Worm (Caenorhabditis elegans): ENCODE measurements around the gene C05E4.15.

C05E4.15 gene

DNA sequence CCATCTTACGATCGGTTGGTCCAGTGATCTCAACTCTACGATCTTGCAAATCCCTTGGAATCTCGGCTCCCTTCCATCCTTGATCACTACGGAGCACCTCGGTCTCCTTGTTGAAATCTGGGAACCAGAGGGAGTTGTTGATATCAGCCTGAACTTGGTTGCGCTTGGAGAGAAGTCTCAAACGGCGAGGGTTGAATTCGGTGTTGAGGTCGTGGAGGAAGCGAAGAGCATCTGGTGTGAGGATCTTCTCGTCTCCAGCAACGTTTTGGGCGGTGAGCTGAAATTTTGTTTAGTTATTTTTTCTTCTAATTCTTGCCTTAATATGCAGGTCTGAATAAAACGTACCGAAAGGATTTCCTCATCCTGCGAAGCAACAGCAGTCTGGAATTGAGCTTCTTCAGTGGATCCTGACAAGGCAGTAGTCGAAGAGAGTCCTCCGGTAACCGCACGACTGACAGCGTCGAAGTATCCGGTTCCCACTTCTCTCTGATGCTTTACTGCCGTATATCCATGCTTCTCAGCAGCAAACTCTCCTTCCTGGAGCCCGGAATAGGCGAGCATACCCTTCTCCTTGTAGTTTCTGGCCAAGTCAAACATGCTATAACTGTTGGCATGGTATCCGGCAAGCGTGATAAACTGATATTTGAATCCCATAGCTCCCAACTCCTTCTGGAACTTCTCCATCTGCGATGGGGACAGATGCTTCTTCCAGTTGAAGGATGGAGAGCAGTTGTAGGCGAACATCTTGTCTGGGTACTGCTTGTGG is 35.1 kb downstream of the C05E4.15 start (continued):
- TF ChIP-seq lsy-27 (tag; optimal IDR thresholded peaks at IDR 0.05; ENCODE audit: borderline replicate concordance, insufficient read depth) (no peak), cebp-1 (GFP tag; IDR thresholded peaks at IDR 0.05) (no peak), cebp-1 (tag; optimal IDR thresholded peaks at IDR 0.05) (no peak), dox-1 (GFP tag; IDR thresholded peaks at IDR 0.05) (no peak), somi-1 (GFP tag; optimal IDR thresholded peaks at IDR 0.05) (no peak), him-1 (tag; optimal IDR thresholded peaks at IDR 0.05) (no peak), mel-28 (tag; optimal IDR thresholded peaks at IDR 0.05; ENCODE audit: borderline replicate concordance) (no peak), Y53G8AR.9 (GFP tag; conservative IDR thresholded peaks at IDR 0.05) (peak; percentile 64), F23B12.7 (tag; optimal IDR thresholded peaks at IDR 0.05; ENCODE audit: insufficient read depth) (no peak), zfh-2 (GFP tag; conservative IDR thresholded peaks at IDR 0.05) (0 out of 2 replicates have a peak, but pooled peaks have one; percentile 27), ama-1 (optimal IDR thresholded peaks at IDR 0.05) (peak; percentile 86), ama-1 (GFP tag; optimal IDR thresholded peaks at IDR 0.05) (no peak), snpc-1.1 (tag; optimal IDR thresholded peaks at IDR 0.05; ENCODE audit: insufficient read depth) (no peak), F33H1.4 (GFP tag; IDR thresholded peaks at IDR 0.05) (no peak), hsf-1 (GFP tag; IDR thresholded peaks at IDR 0.05) (no peak), lin-54 (GFP tag; optimal IDR thresholded peaks at IDR 0.05) (no peak), egl-18 (GFP tag; IDR thresholded peaks at IDR 0.05) (no peak; the same call in 1 of the 2 replicates), hlh-26 (GFP tag; conservative IDR thresholded peaks at IDR 0.05) (no peak), K11D2.4 (GFP tag; IDR thresholded peaks at IDR 0.05) (no peak), F52B5.7 (tag; optimal IDR thresholded peaks at IDR 0.05) (no peak), C17E4.6 (GFP tag; IDR thresholded peaks at IDR 0.05) (no peak), D2030.7 (GFP tag; IDR thresholded peaks at IDR 0.05) (no peak), mcd-1 (GFP tag; IDR thresholded peaks at IDR 0.05) (no peak), bed-2 (GFP tag; IDR thresholded peaks at IDR 0.05) (0 out of 2 replicates have a peak, but pooled peaks have one; percentile 6), ztf-6 (GFP tag; IDR thresholded peaks at IDR 0.05) (no peak), C06A6.2 (GFP tag; conservative IDR thresholded peaks at IDR 0.05) (no peak), nhr-27 (tag; optimal IDR thresholded peaks at IDR 0.05) (no peak), rcor-1 (GFP tag; IDR thresholded peaks at IDR 0.05) (no peak), die-1 (tag; optimal IDR thresholded peaks at IDR 0.05) (peak; percentile 31), cebp-2 (GFP tag; IDR thresholded peaks at IDR 0.05) (no peak), ets-4 (GFP tag; optimal IDR thresholded peaks at IDR 0.05) (no peak), ztf-26 (tag; optimal IDR thresholded peaks at IDR 0.05) (no peak), snpc-1.3 (tag; optimal IDR thresholded peaks at IDR 0.05; ENCODE audit: insufficient read depth) (no peak), efl-1 (GFP tag; optimal IDR thresholded peaks at IDR 0.05) (no peak), F55B11.4 (tag; optimal IDR thresholded peaks at IDR 0.05; ENCODE audit: borderline replicate concordance, insufficient read depth) (no peak), Y79H2A.3 (GFP tag; conservative IDR thresholded peaks at IDR 0.05) (no peak), Y67H2A.10 (GFP tag; conservative IDR thresholded peaks at IDR 0.05) (no peak), lin-35 (GFP tag; optimal IDR thresholded peaks at IDR 0.05) (peak in 1 of 3 experiments; percentile 31), hlh-12 (tag; optimal IDR thresholded peaks at IDR 0.05) (no peak), nhr-120 (GFP tag; IDR thresholded peaks at IDR 0.05) (peak; percentile 70; the same call in 1 of the 2 replicates), Y56A3A.18 (GFP tag; IDR thresholded peaks at IDR 0.05) (0 out of 2 replicates have a peak, but pooled peaks have one; percentile 8), T26A5.8 (tag; optimal IDR thresholded peaks at IDR 0.05) (no peak), let-526 (GFP tag; IDR thresholded peaks at IDR 0.05) (no peak), ceh-79 (tag; optimal IDR thresholded peaks at IDR 0.05) (no peak), sea-2 (GFP tag; IDR thresholded peaks at IDR 0.05) (no peak), F37B4.10 (GFP tag; IDR thresholded peaks at IDR 0.05) (no peak), K12H6.12 (tag; optimal IDR thresholded peaks at IDR 0.05) (no peak)

Measured in whole organism, young adult.